Fruit fly (Drosophila melanogaster): ENCODE measurements around the gene Marcal1.
A peak's percentile ranks its signal among the peaks of the same experiment; 100 is the strongest.

The Marcal1 gene

dm6 chr2L:5000287-5000871 is 45.1 kb downstream of the Marcal1 start (continued):
- TF ChIP-seq zen2 (GFP tag; IDR thresholded peaks at IDR 0.05; ENCODE audit: partially characterized antibody) (no peak), CG10462 (GFP tag; optimal IDR thresholded peaks at IDR 0.05) (peak; percentile 69), CG7372 (GFP tag; IDR thresholded peaks at IDR 0.05) (peak; percentile 79), dimm (GFP tag; IDR thresholded peaks at IDR 0.05) (peak; percentile 67), CG3407 (GFP tag; optimal IDR thresholded peaks at IDR 0.05) (peak; percentile 62), pb (GFP tag; optimal IDR thresholded peaks at IDR 0.05) (peak; percentile 57), CG16863 (GFP tag; optimal IDR thresholded peaks at IDR 0.05) (peak; percentile 64), Blimp-1 (GFP tag; optimal IDR thresholded peaks at IDR 0.05) (peak; percentile 73), corto (GFP tag; optimal IDR thresholded peaks at IDR 0.05) (peak; percentile 69), rib (GFP tag; IDR thresholded peaks at IDR 0.05) (peak; percentile 25; the same call in 1 of the 2 replicates), CG13123 (GFP tag; optimal IDR thresholded peaks at IDR 0.05) (peak; percentile 41), Mad (GFP tag; optimal IDR thresholded peaks at IDR 0.05) (peak; percentile 70), CG18764 (GFP tag; optimal IDR thresholded peaks at IDR 0.05) (peak; percentile 34), Deaf1 (tag; optimal IDR thresholded peaks at IDR 0.05) (peak; percentile 85), gce (GFP tag; IDR thresholded peaks at IDR 0.05) (0 out of 3 replicates have a peak, but pooled peaks have one; percentile 50), schlank (tag; optimal IDR thresholded peaks at IDR 0.05) (peak; percentile 46), CG30403 (GFP tag; optimal IDR thresholded peaks at IDR 0.05) (peak; percentile 86), CG12155 (GFP tag; optimal IDR thresholded peaks at IDR 0.05) (peak; percentile 75), Nf-YA (GFP tag; IDR thresholded peaks at IDR 0.05) (peak; percentile 53; the same call in 1 of the 2 replicates), Meics (GFP tag; optimal IDR thresholded peaks at IDR 0.05) (peak; percentile 82), onecut (GFP tag; IDR thresholded peaks at IDR 0.05) (peak; percentile 79), pnt (GFP tag; optimal IDR thresholded peaks at IDR 0.05) (peak; percentile 73), sr (GFP tag; IDR thresholded peaks at IDR 0.05) (peak; percentile 41; the same call in 2 of the 3 replicates), CG12071 (GFP tag; optimal IDR thresholded peaks at IDR 0.05) (peak; percentile 59), Med (GFP tag) (peak; percentile 95), HLH4C (GFP tag; IDR thresholded peaks at IDR 0.05; ENCODE audit: partially characterized antibody) (no peak), psq (GFP tag; optimal IDR thresholded peaks at IDR 0.05) (peak; percentile 60), chm (GFP tag; IDR thresholded peaks at IDR 0.05) (peak; percentile 87), Mes4 (GFP tag; optimal IDR thresholded peaks at IDR 0.05) (peak; percentile 48), CG3838 (GFP tag; optimal IDR thresholded peaks at IDR 0.05) (peak; percentile 38), lov (optimal IDR thresholded peaks at IDR 0.05) (no peak), lov (GFP tag; IDR thresholded peaks at IDR 0.05) (0 out of 3 replicates have a peak, but pooled peaks have one; percentile 61), Fer2 (tag; optimal IDR thresholded peaks at IDR 0.05) (peak; percentile 75), H2.0 (GFP tag; IDR thresholded peaks at IDR 0.05) (peak; percentile 62), MESR4 (GFP tag; optimal IDR thresholded peaks at IDR 0.05) (peak; percentile 11), crc (GFP tag; optimal IDR thresholded peaks at IDR 0.05) (peak; percentile 59), Hr78 (GFP tag; optimal IDR thresholded peaks at IDR 0.05) (peak in 1 of 2 experiments; percentile 60), CG7786 (GFP tag; optimal IDR thresholded peaks at IDR 0.05) (peak; percentile 79), Opbp (GFP tag; IDR thresholded peaks at IDR 0.05; ENCODE audit: partially characterized antibody) (no peak), Sox100B (GFP tag; optimal IDR thresholded peaks at IDR 0.05) (peak; percentile 85), Nf-YB (GFP tag; optimal IDR thresholded peaks at IDR 0.05) (peak; percentile 75), B-H1 (GFP tag; IDR thresholded peaks at IDR 0.05) (peak; percentile 58), CG2116 (GFP tag; optimal IDR thresholded peaks at IDR 0.05) (peak; percentile 59), CG3163 (GFP tag; optimal IDR thresholded peaks at IDR 0.05) (no peak), Vsx1 (GFP tag; optimal IDR thresholded peaks at IDR 0.05) (peak; percentile 38), wdn (GFP tag; IDR thresholded peaks at IDR 0.05) (peak; percentile 58), CG9609 (GFP tag; optimal IDR thresholded peaks at IDR 0.05) (peak; percentile 84), fru (optimal IDR thresholded peaks at IDR 0.05) (no peak), esg (GFP tag; conservative IDR thresholded peaks at IDR 0.05) (peak; percentile 76), Fer1 (GFP tag; optimal IDR thresholded peaks at IDR 0.05) (peak; percentile 86), cas (GFP tag; IDR thresholded peaks at IDR 0.05) (peak; percentile 70)

All from whole organism, embryonic.